Worm (Caenorhabditis elegans): ENCODE measurements around the gene srx-45.

DNA sequence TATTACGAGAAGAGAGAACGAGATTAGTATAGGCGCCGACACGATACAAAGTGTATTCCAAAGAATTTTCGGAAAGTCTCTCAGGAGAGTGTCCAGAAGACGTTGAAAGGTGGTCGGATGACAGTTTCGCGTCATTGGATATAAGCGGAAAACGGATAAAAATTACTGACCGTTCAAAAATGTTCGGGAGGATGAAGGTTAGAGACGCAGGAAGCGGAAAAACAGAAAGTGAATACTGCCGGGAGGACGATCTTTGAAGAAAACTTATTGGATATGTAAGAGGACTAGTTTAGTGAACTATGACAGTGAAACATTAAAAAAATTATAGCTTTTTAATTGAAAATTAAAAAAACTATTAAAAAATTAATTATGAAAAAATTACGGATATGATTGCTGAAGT lies 28.6 kb upstream of the srx-45 start:
- no peak for TF ChIP-seq ref-2 (tag; optimal IDR thresholded peaks at IDR 0.05)
- no peak for TF ChIP-seq dmd-4 (tag; optimal IDR thresholded peaks at IDR 0.05; ENCODE audit: borderline replicate concordance)
- TF ChIP-seq ceh-9 (tag; optimal IDR thresholded peaks at IDR 0.05) = no peak
- no peak for TF ChIP-seq pat-9 (tag; optimal IDR thresholded peaks at IDR 0.05)
- TF ChIP-seq elt-4 (tag; optimal IDR thresholded peaks at IDR 0.05) = no peak
- TF ChIP-seq ceh-30 (tag; optimal IDR thresholded peaks at IDR 0.05) = no peak
- no peak for TF ChIP-seq ceh-31 (tag; optimal IDR thresholded peaks at IDR 0.05)
- TF ChIP-seq dve-1 (tag; optimal IDR thresholded peaks at IDR 0.05) = no peak
- TF ChIP-seq tbx-7 (tag; optimal IDR thresholded peaks at IDR 0.05) = no peak
- no peak for TF ChIP-seq ceh-34 (tag; optimal IDR thresholded peaks at IDR 0.05)
- TF ChIP-seq ceh-48 (tag; optimal IDR thresholded peaks at IDR 0.05) = no peak
